Worm (Caenorhabditis elegans): Measurements from ENCODE around the gene ctl-2.
"Not testable (repeated sequence)": the region's sequence is repeated elsewhere in the genome, so short reads cannot be mapped to it uniquely, and the experiment has no call there.

DNA sequence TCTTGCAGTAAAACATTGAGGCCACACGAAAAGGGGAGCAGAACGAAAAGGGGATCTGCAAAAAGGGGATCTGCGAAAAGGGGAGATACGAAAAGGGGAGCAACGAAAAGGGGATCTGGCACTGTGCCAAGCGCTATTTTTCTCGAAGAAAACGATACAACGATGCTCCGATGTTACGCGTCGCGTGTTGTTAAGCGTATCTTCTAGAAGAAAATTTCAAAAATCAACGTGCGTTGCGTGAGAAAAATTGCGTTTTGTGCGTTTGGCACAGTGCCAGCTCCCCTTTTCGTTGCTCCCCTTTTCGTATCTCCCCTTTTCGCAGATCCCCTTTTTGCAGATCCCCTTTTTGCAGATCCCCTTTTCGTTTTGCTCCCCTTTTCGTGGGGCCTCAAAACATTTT is 44.4 kb upstream of the ctl-2 start, which contains the start of gene Y54G11A.9:
- not testable (repeated sequence) for TF ChIP-seq aly-2 (tag; optimal IDR thresholded peaks at IDR 0.05); sox-4 (tag; optimal IDR thresholded peaks at IDR 0.05); egl-27 (tag; optimal IDR thresholded peaks at IDR 0.05); hpl-2 (GFP tag; optimal IDR thresholded peaks at IDR 0.05)

Data from whole organism, L1 larva.